Fruit fly (Drosophila melanogaster) Kc167 (cell line): ENCODE data around the gene Rbp9.

Experiments used
- insv ChIP-seq: fragments of >200 bp; optimal IDR thresholded peaks from 3 replicates; lab custom pipeline; 2018; ENCODE audit warnings: missing external identifiers
- psq ChIP-seq: fragments of >200 bp; optimal IDR thresholded peaks from 2 replicates; lab custom pipeline; 2017; ENCODE audit warnings: missing external identifiers

dm6 chr2L:2972439-2972936 is 17.9 kb downstream of the Rbp9 start, which contains the start of the genes Rrp1 and gammaTub23C:
- TF ChIP-seq insv (lab: Kevin White, UChicago) (no peak), psq (lab: Kevin White, UChicago) (no peak)
